Fruit fly (Drosophila melanogaster) whole organism, prepupa: Measurements from ENCODE around the gene HP5.

Experiments
- CG8632 ChIP-seq: fragments of 200-800 bp; sonication (Bioruptor generic); optimal IDR thresholded peaks from 3 replicates; lab custom pipeline; 2016; ENCODE audit warnings: missing biosample characterization, missing genetic modification characterization
- Hr39 ChIP-seq: fragments of 200-800 bp; sonication (Bioruptor generic); optimal IDR thresholded peaks from 2 replicates; lab custom pipeline; 2016; ENCODE audit warnings: missing biosample characterization, missing genetic modification characterization
- OdsH ChIP-seq: fragments of 200-800 bp; sonication (Bioruptor generic); optimal IDR thresholded peaks from 3 replicates; lab custom pipeline; 2016; ENCODE audit warnings: missing biosample characterization, missing genetic modification characterization

dm6 chrX:11430940-11431339 is 23.6 kb upstream of the HP5 start:
- TF ChIP-seq Hr39 (GFP tag; lab: Kevin White, UChicago) (no peak), CG8632 (GFP tag; lab: Kevin White, UChicago) (no peak), OdsH (no peak)
